Worm (Caenorhabditis elegans) whole organism, mixed stage, embryonic: Measurements from ENCODE around the gene btb-6.

Experiments used
- M03D4.4 ChIP-seq: sonication (generic microtip); optimal IDR thresholded peaks from 2 replicates; lab custom pipeline; 2017; ENCODE audit warnings: mild to moderate bottlenecking, missing genetic modification characterization, missing compliant biosample characterization
- bed-3 ChIP-seq: fragments of 200-800 bp; sonication (Bioruptor generic); optimal IDR thresholded peaks from 3 replicates; lab custom pipeline; 2018; ENCODE audit warnings: mild to moderate bottlenecking, missing genetic modification characterization, moderate library complexity, missing compliant biosample characterization
- blmp-1 ChIP-seq: fragments of 150-350 bp; optimal IDR thresholded peaks from 2 replicates; lab custom pipeline; 2014; ENCODE audit warnings: missing biosample characterization, missing genetic modification characterization
- ceh-39 ChIP-seq: fragments of 150-350 bp; optimal IDR thresholded peaks from 2 replicates; lab custom pipeline; 2014; ENCODE audit warnings: missing biosample characterization, missing genetic modification characterization
- ceh-83 ChIP-seq: fragments of 200-800 bp; sonication (Bioruptor generic); optimal IDR thresholded peaks from 2 replicates; lab custom pipeline; 2018; ENCODE audit warnings: mild to moderate bottlenecking, missing genetic modification characterization, missing compliant biosample characterization
- ces-1 ChIP-seq: fragments of 150-350 bp; optimal IDR thresholded peaks from 2 replicates; lab custom pipeline; 2014; ENCODE audit warnings: missing biosample characterization, missing genetic modification reagents, missing genetic modification characterization
- cnd-1 ChIP-seq: fragments of 200-800 bp; sonication (Bioruptor generic); optimal IDR thresholded peaks from 2 replicates; lab custom pipeline; 2018; ENCODE audit warnings: mild to moderate bottlenecking, missing genetic modification characterization, missing compliant biosample characterization
- drap-1 ChIP-seq: fragments of 200-800 bp; sonication (Bioruptor generic); optimal IDR thresholded peaks from 3 replicates; lab custom pipeline; 2018; ENCODE audit warnings: mild to moderate bottlenecking, missing genetic modification characterization, missing compliant biosample characterization
- elt-1 ChIP-seq: sonication (generic microtip); optimal IDR thresholded peaks from 2 replicates; lab custom pipeline; 2017; ENCODE audit warnings: missing genetic modification characterization, mild to moderate bottlenecking, missing compliant biosample characterization, antibody characterized with exemption, moderate library complexity, borderline replicate concordance; ENCODE audit not compliant: insufficient read depth
- elt-3 ChIP-seq: fragments of 150-350 bp; optimal IDR thresholded peaks from 2 replicates; lab custom pipeline; 2014; ENCODE audit warnings: missing biosample characterization, missing genetic modification characterization
- flh-1 ChIP-seq: fragments of 200-800 bp; sonication (Bioruptor generic); optimal IDR thresholded peaks from 2 replicates; lab custom pipeline; 2018; ENCODE audit warnings: mild to moderate bottlenecking, missing genetic modification characterization, moderate library complexity, missing compliant biosample characterization
- ham-2 ChIP-seq: fragments of 200-800 bp; sonication (Bioruptor generic); optimal IDR thresholded peaks from 2 replicates; lab custom pipeline; 2018; ENCODE audit warnings: mild to moderate bottlenecking, missing genetic modification characterization, missing compliant biosample characterization
- lin-32 ChIP-seq: fragments of 200-800 bp; sonication (Bioruptor generic); optimal IDR thresholded peaks from 2 replicates; lab custom pipeline; 2018; ENCODE audit warnings: mild to moderate bottlenecking, missing genetic modification characterization, missing compliant biosample characterization
- mep-1 ChIP-seq: fragments of 150-350 bp; optimal IDR thresholded peaks from 2 replicates; lab custom pipeline; 2017; ENCODE audit warnings: missing biosample characterization, missing genetic modification reagents, missing genetic modification characterization, inconsistent platforms
- mls-2 ChIP-seq: sonication (generic microtip); optimal IDR thresholded peaks from 2 replicates; lab custom pipeline; 2016; ENCODE audit warnings: mild to moderate bottlenecking, missing genetic modification characterization, moderate library complexity, missing compliant biosample characterization
- nhr-2 ChIP-seq: fragments of 150-350 bp; optimal IDR thresholded peaks from 2 replicates; lab custom pipeline; 2014; ENCODE audit warnings: missing biosample characterization, missing genetic modification characterization
- nhr-237 ChIP-seq: fragments of 150-350 bp; optimal IDR thresholded peaks from 2 replicates; lab custom pipeline; 2014; ENCODE audit warnings: missing biosample characterization, missing genetic modification characterization
- nhr-76 ChIP-seq: sonication (generic microtip); optimal IDR thresholded peaks from 2 replicates; lab custom pipeline; 2017; ENCODE audit warnings: missing biosample characterization, missing genetic modification characterization
- pha-4 ChIP-seq: fragments of 150-350 bp; optimal IDR thresholded peaks from 2 replicates; lab custom pipeline; 2018; ENCODE audit warnings: missing biosample characterization, missing genetic modification reagents, missing genetic modification characterization
- sem-2 ChIP-seq: fragments of 200-800 bp; sonication (Bioruptor generic); optimal IDR thresholded peaks from 2 replicates; lab custom pipeline; 2018; ENCODE audit warnings: mild to moderate bottlenecking, missing genetic modification characterization, missing compliant biosample characterization
- snpc-4 ChIP-seq: fragments of 150-350 bp; optimal IDR thresholded peaks from 2 replicates; lab custom pipeline; 2014; ENCODE audit warnings: missing biosample characterization, missing genetic modification characterization
- sptf-1 ChIP-seq: sonication (generic microtip); optimal IDR thresholded peaks from 2 replicates; lab custom pipeline; 2017; ENCODE audit warnings: mild to moderate bottlenecking, missing genetic modification characterization, moderate library complexity, missing compliant biosample characterization
- tbx-8 ChIP-seq: fragments of 200-800 bp; sonication (Bioruptor generic); optimal IDR thresholded peaks from 2 replicates; lab custom pipeline; 2018; ENCODE audit warnings: mild to moderate bottlenecking, missing genetic modification characterization, moderate library complexity, missing compliant biosample characterization
- unc-120 ChIP-seq: sonication (generic microtip); optimal IDR thresholded peaks from 2 replicates; lab custom pipeline; 2017; ENCODE audit warnings: missing genetic modification characterization, missing compliant biosample characterization; ENCODE audit not compliant: poor library complexity, severe bottlenecking
- unc-39 ChIP-seq: fragments of 150-350 bp; optimal IDR thresholded peaks from 2 replicates; lab custom pipeline; 2014; ENCODE audit warnings: missing biosample characterization, missing genetic modification characterization
- unc-62 ChIP-seq: fragments of 150-350 bp; optimal IDR thresholded peaks from 2 replicates; lab custom pipeline; 2014; ENCODE audit warnings: missing biosample characterization, missing genetic modification reagents, missing genetic modification characterization
- zip-8 ChIP-seq: fragments of 150-350 bp; optimal IDR thresholded peaks from 2 replicates; lab custom pipeline; 2014; ENCODE audit warnings: missing biosample characterization, missing genetic modification characterization
- ztf-11 ChIP-seq: fragments of 150-350 bp; optimal IDR thresholded peaks from 2 replicates; lab custom pipeline; 2014; ENCODE audit warnings: missing biosample characterization, missing genetic modification characterization

Gene btb-6

ce11 chrII:1728253-1728652, 13.2 kb downstream of the btb-6 start, which contains the start of gene btb-9:
Gene btb-9 (plus strand): TSS chrII:1728506.
- no peak for TF ChIP-seq unc-120 (tag; lab: Kevin White, UChicago)
- TF ChIP-seq ces-1: no peak
- no peak for TF ChIP-seq unc-39 (tag; lab: Kevin White, UChicago)
- TF ChIP-seq tbx-8 (GFP tag; lab: Kevin White, UChicago): no peak
- no peak for TF ChIP-seq lin-32 (GFP tag; lab: Kevin White, UChicago)
- no peak for TF ChIP-seq cnd-1
- TF ChIP-seq ceh-83 (GFP tag; lab: Kevin White, UChicago): no peak
- no peak for TF ChIP-seq pha-4 (tag; lab: Kevin White, UChicago)
- no peak for TF ChIP-seq ztf-11
- TF ChIP-seq mep-1: no peak
- TF ChIP-seq, all 35 proteins: peak for 0

- no peak for TF ChIP-seq ceh-39
- TF ChIP-seq nhr-2 (tag; lab: Kevin White, UChicago): no peak
- TF ChIP-seq zip-8 (tag; lab: Kevin White, UChicago): no peak
- no peak for TF ChIP-seq elt-1 (tag; lab: Kevin White, UChicago)
- TF ChIP-seq sptf-1 (tag; lab: Kevin White, UChicago): no peak
- TF ChIP-seq sem-2 (GFP tag; lab: Kevin White, UChicago): no peak
- no peak for TF ChIP-seq nhr-237 (tag; lab: Kevin White, UChicago)
These were observed 15.0 kb downstream of the btb-6 start, which contains the start of gene ceh-81 for ce11 chrII:1730103-1730502. Gene ceh-81 (plus strand): TSS chrII:1730403.

- TF ChIP-seq unc-120 (tag; lab: Kevin White, UChicago) (no peak), lin-32 (GFP tag; lab: Kevin White, UChicago) (no peak), nhr-76 (tag; lab: Kevin White, UChicago) (no peak), ceh-83 (GFP tag; lab: Kevin White, UChicago) (no peak), pha-4 (tag; lab: Kevin White, UChicago) (no peak), ztf-11 (no peak), sptf-1 (tag; lab: Kevin White, UChicago) (no peak), blmp-1 (no peak)
These were observed 16.8 kb downstream of the btb-6 start, which contains the start of gene ceh-82 for ce11 chrII:1731932-1732331. Gene ceh-82 (plus strand): TSS chrII:1732232.

ce11 chrII:1735145-1735544, 20.0 kb downstream of the btb-6 start:
- TF ChIP-seq elt-3: no peak
- TF ChIP-seq flh-1 (GFP tag; lab: Kevin White, UChicago): no peak
- TF ChIP-seq, all 35 proteins: peak for 0

DNA sequence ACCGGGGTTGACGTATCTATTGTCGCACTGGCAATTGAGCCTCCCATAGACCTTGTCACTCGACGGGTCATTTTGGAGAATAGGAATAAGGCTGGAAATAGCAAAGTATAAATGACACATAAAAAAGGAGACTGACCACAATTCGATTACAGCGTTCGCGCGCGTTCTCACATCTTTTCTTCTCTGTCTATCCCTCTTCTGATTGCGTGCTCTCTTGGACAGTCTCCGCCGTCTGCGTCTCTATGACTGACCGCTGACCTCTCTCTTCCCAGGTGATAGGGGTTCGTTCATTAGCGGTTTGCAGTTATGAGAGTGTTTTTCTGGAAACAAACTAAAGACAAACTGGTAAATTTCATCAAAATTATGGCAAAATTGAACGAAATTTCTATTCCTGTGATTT, 21.2 kb downstream of the btb-6 start, which contains the start of gene ceh-83:
Gene ceh-83 (minus strand): TSS at position 181 of the 400 bp plus-strand sequence.
- no peak for TF ChIP-seq tbx-8 (GFP tag; lab: Kevin White, UChicago)
- no peak for TF ChIP-seq nhr-2 (tag; lab: Kevin White, UChicago)
- TF ChIP-seq unc-120 (tag; lab: Kevin White, UChicago): no peak
- TF ChIP-seq bed-3 (GFP tag; lab: Kevin White, UChicago): no peak
- no peak for TF ChIP-seq sptf-1 (tag; lab: Kevin White, UChicago)
- TF ChIP-seq M03D4.4 (tag; lab: Kevin White, UChicago): no peak
- TF ChIP-seq mep-1: no peak

- TF ChIP-seq nhr-76 (tag; lab: Kevin White, UChicago): no peak
- TF ChIP-seq mls-2 (tag; lab: Kevin White, UChicago): no peak
- no peak for TF ChIP-seq pha-4 (tag; lab: Kevin White, UChicago)
- TF ChIP-seq unc-62 (GFP tag; lab: Kevin White, UChicago): no peak
- TF ChIP-seq M03D4.4 (tag; lab: Kevin White, UChicago): no peak
- no peak for TF ChIP-seq lin-32 (GFP tag; lab: Kevin White, UChicago)
- TF ChIP-seq ztf-11: no peak
- no peak for TF ChIP-seq zip-8 (tag; lab: Kevin White, UChicago)
- TF ChIP-seq ham-2 (GFP tag; lab: Kevin White, UChicago): no peak
- TF ChIP-seq snpc-4 (tag; lab: Kevin White, UChicago): no peak
- no peak for TF ChIP-seq flh-1 (GFP tag; lab: Kevin White, UChicago)
- no peak for TF ChIP-seq blmp-1
- no peak for TF ChIP-seq ceh-83 (GFP tag; lab: Kevin White, UChicago)
- no peak for TF ChIP-seq drap-1
These were observed 23.7 kb downstream of the btb-6 start, which contains the start of the genes irld-9 and irld-33 for ce11 chrII:1738844-1739243. Gene irld-9 (minus strand): TSS chrII:1738944. Gene irld-33 (plus strand): TSS chrII:1739052.
